Worm (Caenorhabditis elegans) whole organism, early embryonic: ENCODE measurements around the gene T04F8.2.

Source experiments
- B0310.2 ChIP-seq: sonication (generic microtip); optimal IDR thresholded peaks from 2 replicates; lab custom pipeline; 2016; ENCODE audit warnings: mild to moderate bottlenecking, missing genetic modification characterization, missing compliant biosample characterization
- aly-1 ChIP-seq: sonication (generic microtip); optimal IDR thresholded peaks from 2 replicates; lab custom pipeline; 2016; ENCODE audit warnings: missing genetic modification characterization, missing compliant biosample characterization
- hmg-4 ChIP-seq: fragments of 200-800 bp; sonication (Bioruptor generic); optimal IDR thresholded peaks from 2 replicates; lab custom pipeline; 2018; ENCODE audit warnings: mild to moderate bottlenecking, missing genetic modification characterization, missing compliant biosample characterization
- scrt-1 ChIP-seq: fragments of 200-800 bp; sonication (Bioruptor generic); IDR thresholded peaks from 2 replicates; pipeline ENCODE4 v1.3.6; 2022; ENCODE audit warnings: missing genetic modification characterization, missing compliant biosample characterization
- tra-4 ChIP-seq: sonication (generic microtip); optimal IDR thresholded peaks from 2 replicates; lab custom pipeline; 2017; ENCODE audit warnings: missing genetic modification characterization, missing compliant biosample characterization

ce11 chrX:11693092-11693491 lies 36.7 kb upstream of the T04F8.2 start, which contains the start of gene smcl-1:
- TF ChIP-seq hmg-4 (GFP tag; lab: Kevin White, UChicago) (no peak), scrt-1 (GFP tag; lab: Robert Waterston, UW) (no peak), B0310.2 (tag; lab: Kevin White, UChicago) (no peak), aly-1 (no peak), tra-4 (tag; lab: Kevin White, UChicago) (no peak)
